Fruit fly (Drosophila melanogaster): Measurements from ENCODE around the gene Wdr92.

DNA sequence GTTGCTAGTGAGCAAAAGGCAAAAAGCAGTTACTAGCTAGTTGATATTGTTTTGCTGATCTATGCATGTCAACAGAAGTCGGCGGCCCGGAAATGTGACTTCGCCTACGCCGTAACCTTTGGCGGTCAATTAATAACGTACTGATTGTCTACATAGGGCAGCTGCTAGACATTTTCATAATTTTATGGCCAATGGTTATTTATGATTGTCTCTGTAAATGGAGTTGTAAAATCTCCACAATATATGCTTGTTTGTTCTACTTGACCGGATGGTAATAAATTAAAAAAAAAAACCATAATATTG is 51.0 kb downstream of the Wdr92 start:
- no peak for TF ChIP-seq psq (optimal IDR thresholded peaks at IDR 0.05)
- TF ChIP-seq pan (optimal IDR thresholded peaks at IDR 0.05): no peak
- no peak for TF ChIP-seq usp (GFP tag; optimal IDR thresholded peaks at IDR 0.05)
- TF ChIP-seq Dll (optimal IDR thresholded peaks at IDR 0.05): no peak
- TF ChIP-seq CG8478 (optimal IDR thresholded peaks at IDR 0.05): no peak

Measured in whole organism.